Fruit fly (Drosophila melanogaster) whole organism, embryonic: ENCODE measurements around the gene CG3078.

ENCODE experiments used
- Abd-B ChIP-seq: fragments of 200-800 bp; sonication (Bioruptor generic); optimal IDR thresholded peaks from 2 replicates; lab custom pipeline; 2018; ENCODE audit warnings: missing biosample characterization, mild to moderate bottlenecking, missing genetic modification characterization, moderate library complexity
- BtbVII ChIP-seq: fragments of 200-800 bp; sonication (Bioruptor generic); optimal IDR thresholded peaks from 3 replicates; lab custom pipeline; 2017; ENCODE audit warnings: missing biosample characterization, mild to moderate bottlenecking, missing genetic modification characterization
- CG11456 ChIP-seq: fragments of 200-800 bp; sonication (Bioruptor generic); IDR thresholded peaks from 3 replicates; pipeline ENCODE4 v1.3.6; 2022; ENCODE audit warnings: missing biosample characterization, missing genetic modification characterization
- CG15696 ChIP-seq: fragments of 200-800 bp; sonication (Bioruptor generic); optimal IDR thresholded peaks from 2 replicates; lab custom pipeline; 2019; ENCODE audit warnings: missing biosample characterization, mild to moderate bottlenecking, missing genetic modification characterization, moderate library complexity
- CG1602 ChIP-seq: fragments of 200-800 bp; sonication (Bioruptor generic); optimal IDR thresholded peaks from 3 replicates; lab custom pipeline; 2016; ENCODE audit warnings: missing biosample characterization, missing genetic modification characterization
- CG1603 ChIP-seq: fragments of 200-800 bp; sonication (Bioruptor generic); optimal IDR thresholded peaks from 2 replicates; lab custom pipeline; 2019; ENCODE audit warnings: missing biosample characterization, mild to moderate bottlenecking, missing genetic modification characterization, moderate library complexity
- CG18764 ChIP-seq: fragments of 200-800 bp; sonication (Bioruptor generic); optimal IDR thresholded peaks from 3 replicates; lab custom pipeline; 2016; ENCODE audit warnings: missing biosample characterization, missing genetic modification characterization
- CG31441 ChIP-seq: fragments of 200-800 bp; sonication (Bioruptor generic); IDR thresholded peaks from 2 replicates; pipeline ENCODE4 v1.3.6; 2022; ENCODE audit warnings: missing biosample characterization, missing genetic modification characterization
- CG3163 ChIP-seq: fragments of 200-800 bp; sonication (Bioruptor generic); optimal IDR thresholded peaks from 3 replicates; lab custom pipeline; 2016; ENCODE audit warnings: missing biosample characterization, missing genetic modification characterization
- CG3281 ChIP-seq: fragments of 200-800 bp; sonication (Bioruptor generic); optimal IDR thresholded peaks from 3 replicates; lab custom pipeline; 2017; ENCODE audit warnings: missing biosample characterization, mild to moderate bottlenecking, missing genetic modification characterization
- CG34422 ChIP-seq: fragments of 200-800 bp; sonication (Bioruptor generic); IDR thresholded peaks from 3 replicates; pipeline ENCODE4 v1.3.6; 2022; ENCODE audit warnings: missing biosample characterization, missing genetic modification characterization
- CG4328 ChIP-seq: fragments of 200-800 bp; sonication (Bioruptor generic); optimal IDR thresholded peaks from 3 replicates; lab custom pipeline; 2017; ENCODE audit warnings: missing biosample characterization, missing genetic modification reagents, missing genetic modification characterization
- CG4617 ChIP-seq: fragments of 200-800 bp; sonication (Bioruptor generic); optimal IDR thresholded peaks from 3 replicates; lab custom pipeline; 2016; ENCODE audit warnings: missing biosample characterization, missing genetic modification characterization, borderline replicate concordance
- CG6683 ChIP-seq: fragments of 200-800 bp; sonication (Bioruptor generic); optimal IDR thresholded peaks from 2 replicates; lab custom pipeline; 2017; ENCODE audit warnings: missing biosample characterization, mild to moderate bottlenecking, missing genetic modification characterization, missing genetic modification reagents
- CG6765 ChIP-seq: fragments of 200-800 bp; sonication (Bioruptor generic); optimal IDR thresholded peaks from 3 replicates; lab custom pipeline; 2017; ENCODE audit warnings: missing biosample characterization, mild to moderate bottlenecking, missing genetic modification characterization
- CG8281 ChIP-seq: fragments of 200-800 bp; sonication (Bioruptor generic); optimal IDR thresholded peaks from 2 replicates; lab custom pipeline; 2018; ENCODE audit warnings: missing biosample characterization, mild to moderate bottlenecking, missing genetic modification characterization, moderate library complexity
- CG9609 ChIP-seq: fragments of 200-800 bp; sonication (Bioruptor generic); optimal IDR thresholded peaks from 3 replicates; lab custom pipeline; 2016; ENCODE audit warnings: missing biosample characterization, missing genetic modification characterization
- CG9797 ChIP-seq: fragments of 200-800 bp; sonication (Bioruptor generic); optimal IDR thresholded peaks from 3 replicates; lab custom pipeline; 2018; ENCODE audit warnings: missing biosample characterization, mild to moderate bottlenecking, missing genetic modification characterization
- CoRest ChIP-seq: fragments of 200-800 bp; sonication (Bioruptor generic); optimal IDR thresholded peaks from 3 replicates; lab custom pipeline; 2018; ENCODE audit warnings: missing biosample characterization, mild to moderate bottlenecking, missing genetic modification characterization, moderate library complexity
- Dek ChIP-seq: fragments of 200-800 bp; sonication (Bioruptor generic); optimal IDR thresholded peaks from 3 replicates; lab custom pipeline; 2019; ENCODE audit warnings: missing biosample characterization, mild to moderate bottlenecking, missing genetic modification characterization, moderate library complexity
- HLH54F ChIP-seq: fragments of 200-800 bp; sonication (Bioruptor generic); optimal IDR thresholded peaks from 3 replicates; lab custom pipeline; 2016; ENCODE audit warnings: missing biosample characterization, missing genetic modification characterization
- HLHmδ ChIP-seq: fragments of 200-800 bp; sonication (Bioruptor generic); optimal IDR thresholded peaks from 2 replicates; lab custom pipeline; 2018; ENCODE audit warnings: missing biosample characterization, mild to moderate bottlenecking, missing genetic modification characterization, moderate library complexity
- Hmr ChIP-seq: fragments of 200-800 bp; sonication (Bioruptor generic); optimal IDR thresholded peaks from 3 replicates; lab custom pipeline; 2017; ENCODE audit warnings: mild to moderate bottlenecking, missing biosample characterization, missing genetic modification reagents, missing genetic modification characterization
- Opbp ChIP-seq: fragments of 200-800 bp; sonication (Bioruptor generic); IDR thresholded peaks from 3 replicates; pipeline ENCODE4 v1.3.6; 2022; ENCODE audit warnings: missing biosample characterization, missing genetic modification characterization; ENCODE audit not compliant: partially characterized antibody
- Rfx ChIP-seq: fragments of 200-800 bp; sonication (Bioruptor generic); IDR thresholded peaks from 2 replicates; pipeline ENCODE4 v1.3.6; 2022; ENCODE audit warnings: missing biosample characterization, missing genetic modification characterization
- Vsx1 ChIP-seq: fragments of 200-800 bp; sonication (Bioruptor generic); optimal IDR thresholded peaks from 2 replicates; lab custom pipeline; 2017; ENCODE audit warnings: missing biosample characterization, mild to moderate bottlenecking, missing genetic modification characterization, missing genetic modification reagents
- amos ChIP-seq: fragments of 200-800 bp; sonication (Bioruptor generic); IDR thresholded peaks from 2 replicates; pipeline ENCODE4 v1.3.6; 2022; ENCODE audit warnings: missing biosample characterization, missing genetic modification characterization; ENCODE audit not compliant: partially characterized antibody
- chm ChIP-seq: fragments of 200-800 bp; sonication (Bioruptor generic); IDR thresholded peaks from 2 replicates; pipeline ENCODE4 v1.3.6; 2022; ENCODE audit warnings: missing biosample characterization, missing genetic modification characterization
- esg ChIP-seq: fragments of 200-800 bp; sonication (Bioruptor generic); conservative IDR thresholded peaks from 2 replicates; pipeline ENCODE4 v1.3.6; 2022; ENCODE audit warnings: missing biosample characterization, missing genetic modification characterization
- ewg ChIP-seq: fragments of 200-800 bp; sonication (Bioruptor generic); optimal IDR thresholded peaks from 3 replicates; lab custom pipeline; 2017; ENCODE audit warnings: mild to moderate bottlenecking, missing biosample characterization, missing genetic modification reagents, missing genetic modification characterization
- fd102C ChIP-seq: fragments of 200-800 bp; sonication (Bioruptor generic); optimal IDR thresholded peaks from 2 replicates; lab custom pipeline; 2018; ENCODE audit warnings: missing biosample characterization, mild to moderate bottlenecking, missing genetic modification characterization, moderate library complexity
- fu2 ChIP-seq: fragments of 200-800 bp; sonication (Bioruptor generic); optimal IDR thresholded peaks from 2 replicates; lab custom pipeline; 2016; ENCODE audit warnings: missing biosample characterization, missing genetic modification characterization
- gt ChIP-seq: fragments of 200-800 bp; sonication (Bioruptor generic); IDR thresholded peaks from 2 replicates; pipeline ENCODE4 v1.3.6; 2022; ENCODE audit warnings: missing biosample characterization, missing genetic modification characterization
- hbn ChIP-seq: fragments of 200-800 bp; sonication (Bioruptor generic); IDR thresholded peaks from 2 replicates; pipeline ENCODE4 v1.3.6; 2022; ENCODE audit warnings: missing biosample characterization, missing genetic modification characterization; ENCODE audit not compliant: partially characterized antibody
- her ChIP-seq: fragments of 200-800 bp; sonication (Bioruptor generic); optimal IDR thresholded peaks from 2 replicates; lab custom pipeline; 2016; ENCODE audit warnings: missing biosample characterization, missing genetic modification characterization
- ind ChIP-seq: fragments of 200-800 bp; sonication (Bioruptor generic); optimal IDR thresholded peaks from 3 replicates; lab custom pipeline; 2016; ENCODE audit warnings: missing biosample characterization, missing genetic modification characterization
- ken ChIP-seq: fragments of 200-800 bp; sonication (Bioruptor generic); IDR thresholded peaks from 3 replicates; pipeline ENCODE4 v1.3.6; 2022; ENCODE audit warnings: missing biosample characterization, missing genetic modification characterization
- knrl ChIP-seq: fragments of 200-800 bp; sonication (Bioruptor generic); IDR thresholded peaks from 3 replicates; pipeline ENCODE4 v1.3.6; 2022; ENCODE audit warnings: missing biosample characterization, missing genetic modification characterization; ENCODE audit not compliant: partially characterized antibody
- nerfin-1 ChIP-seq: fragments of 200-800 bp; sonication (Bioruptor generic); optimal IDR thresholded peaks from 3 replicates; lab custom pipeline; 2019; ENCODE audit warnings: missing biosample characterization, mild to moderate bottlenecking, missing genetic modification characterization, moderate library complexity
- pfk ChIP-seq: fragments of 200-800 bp; sonication (Bioruptor generic); optimal IDR thresholded peaks from 2 replicates; lab custom pipeline; 2018; ENCODE audit warnings: missing biosample characterization, mild to moderate bottlenecking, missing genetic modification characterization, moderate library complexity
- pnt ChIP-seq: fragments of 200-800 bp; sonication (Bioruptor generic); optimal IDR thresholded peaks from 3 replicates; lab custom pipeline; 2016; ENCODE audit warnings: missing biosample characterization, missing genetic modification characterization
- ro ChIP-seq: fragments of 200-800 bp; sonication (Bioruptor generic); IDR thresholded peaks from 2 replicates; pipeline ENCODE4 v1.3.6; 2022; ENCODE audit warnings: missing biosample characterization, missing genetic modification characterization
- sima ChIP-seq: fragments of 200-800 bp; sonication (Bioruptor generic); optimal IDR thresholded peaks from 2 replicates; lab custom pipeline; 2016; ENCODE audit warnings: missing biosample characterization, missing genetic modification characterization
- sisA ChIP-seq: fragments of 200-800 bp; sonication (Bioruptor generic); IDR thresholded peaks from 2 replicates; pipeline ENCODE4 v1.3.6; 2022; ENCODE audit warnings: missing biosample characterization, missing genetic modification characterization
- stwl ChIP-seq: fragments of 200-800 bp; sonication (Bioruptor generic); optimal IDR thresholded peaks from 3 replicates; lab custom pipeline; 2018; ENCODE audit warnings: missing biosample characterization, mild to moderate bottlenecking, missing genetic modification characterization, moderate library complexity
- toy ChIP-seq: fragments of 200-800 bp; sonication (Bioruptor generic); IDR thresholded peaks from 2 replicates; pipeline ENCODE4 v1.3.6; 2022; ENCODE audit warnings: missing biosample characterization, missing genetic modification characterization

CG3078 gene

dm6 chrX:2298708-2299370 lies 39.2 kb upstream of the CG3078 start (continued):
- TF ChIP-seq CG6765 (GFP tag; lab: Kevin White, UChicago) (no peak), sima (GFP tag; lab: Kevin White, UChicago) (peak; percentile 5), toy (no peak), CG1603 (peak; percentile 96), knrl (GFP tag; lab: Robert Waterston, UW) (no peak), CG18764 (peak; percentile 66), esg (GFP tag; lab: Robert Waterston, UW) (peak; percentile 70), CG6683 (GFP tag; lab: Kevin White, UChicago) (no peak), Hmr (GFP tag; lab: Kevin White, UChicago) (peak; percentile 27), Abd-B (GFP tag; lab: Kevin White, UChicago) (peak; percentile 64), CoRest (tag; lab: Kevin White, UChicago) (peak; percentile 76), CG34422 (GFP tag; lab: Robert Waterston, UW) (peak; percentile 83)

dm6 chrX:2297428-2298200 lies 38.0 kb upstream of the CG3078 start:
- TF ChIP-seq pnt (GFP tag; lab: Kevin White, UChicago), result peak; percentile 99
- peak; percentile 99 for TF ChIP-seq chm (GFP tag; lab: Robert Waterston, UW)
- peak; percentile 99 for TF ChIP-seq CG4617 (GFP tag; lab: Kevin White, UChicago)
- peak; percentile 60 for TF ChIP-seq CG9797 (GFP tag; lab: Kevin White, UChicago)
- no peak for TF ChIP-seq HLHmδ (GFP tag; lab: Kevin White, UChicago)
- TF ChIP-seq sisA (GFP tag; lab: Robert Waterston, UW), result peak; percentile 99
- TF ChIP-seq CG31441 (GFP tag; lab: Robert Waterston, UW), result peak; percentile 98
- TF ChIP-seq CG1602, result peak; percentile 97
- peak; percentile 98 for TF ChIP-seq HLH54F (GFP tag; lab: Kevin White, UChicago)
- TF ChIP-seq fu2 (GFP tag; lab: Kevin White, UChicago), result peak; percentile 98
- TF ChIP-seq toy, result peak; percentile 93
- peak; percentile 21 for TF ChIP-seq pfk (GFP tag; lab: Kevin White, UChicago)
- TF ChIP-seq fd102C (GFP tag; lab: Kevin White, UChicago), result peak; percentile 89
- TF ChIP-seq CG3281 (GFP tag; lab: Kevin White, UChicago), result peak; percentile 96
- peak; percentile 34 for TF ChIP-seq stwl (tag; lab: Kevin White, UChicago)
- no peak for TF ChIP-seq Opbp (GFP tag; lab: Robert Waterston, UW)
- peak; percentile 95 for TF ChIP-seq ro (GFP tag; lab: Robert Waterston, UW)
- no peak for TF ChIP-seq hbn
- TF ChIP-seq BtbVII (GFP tag; lab: Kevin White, UChicago), result peak; percentile 98
- TF ChIP-seq amos (GFP tag; lab: Robert Waterston, UW), result no peak
- peak; percentile 99 for TF ChIP-seq ind (GFP tag; lab: Kevin White, UChicago)
- TF ChIP-seq CG4328 (GFP tag; lab: Kevin White, UChicago), result peak; percentile 89
- peak; percentile 98 for TF ChIP-seq ewg
- TF ChIP-seq Rfx (GFP tag; lab: Robert Waterston, UW), result peak; percentile 99
- TF ChIP-seq gt (GFP tag; lab: Robert Waterston, UW), result peak; percentile 97
- TF ChIP-seq Dek (tag; lab: Kevin White, UChicago), result peak; percentile 99
- TF ChIP-seq CG9609 (GFP tag; lab: Kevin White, UChicago), result peak; percentile 99
- TF ChIP-seq her (GFP tag; lab: Kevin White, UChicago), result peak; percentile 98
- TF ChIP-seq CG11456 (GFP tag; lab: Robert Waterston, UW), result peak; percentile 98
- TF ChIP-seq CG15696 (tag; lab: Kevin White, UChicago), result peak; percentile 88
- peak; percentile 97 for TF ChIP-seq nerfin-1
- TF ChIP-seq Vsx1, result peak; percentile 94
- TF ChIP-seq ken, result peak; percentile 99
- peak; percentile 95 for TF ChIP-seq CG3163 (GFP tag; lab: Kevin White, UChicago)
- peak; percentile 89 for TF ChIP-seq CG8281 (tag; lab: Kevin White, UChicago)
